Fruit fly (Drosophila melanogaster) whole organism, embryonic: ENCODE data around the gene Rab8.

Experiments
- Asciz ChIP-seq: fragments of 200-800 bp; sonication (Bioruptor generic); optimal IDR thresholded peaks from 2 replicates; lab custom pipeline; 2017; ENCODE audit warnings: missing biosample characterization, mild to moderate bottlenecking, missing genetic modification characterization, missing genetic modification reagents
- Atf-2 ChIP-seq: fragments of 200-800 bp; sonication (Bioruptor generic); optimal IDR thresholded peaks from 2 replicates; lab custom pipeline; 2016; ENCODE audit warnings: missing biosample characterization, missing genetic modification characterization
- BtbVII ChIP-seq: fragments of 200-800 bp; sonication (Bioruptor generic); optimal IDR thresholded peaks from 3 replicates; lab custom pipeline; 2017; ENCODE audit warnings: missing biosample characterization, mild to moderate bottlenecking, missing genetic modification characterization
- CG10543 ChIP-seq: fragments of 200-800 bp; sonication (Bioruptor generic); optimal IDR thresholded peaks from 3 replicates; lab custom pipeline; 2017; ENCODE audit warnings: missing biosample characterization, mild to moderate bottlenecking, missing genetic modification characterization, moderate library complexity
- CG11696 ChIP-seq: fragments of 200-800 bp; sonication (Bioruptor generic); IDR thresholded peaks from 2 replicates; pipeline ENCODE4 v1.3.6; 2022; ENCODE audit warnings: missing biosample characterization, missing genetic modification characterization
- CG12155 ChIP-seq: fragments of 200-800 bp; sonication (Bioruptor generic); optimal IDR thresholded peaks from 3 replicates; lab custom pipeline; 2016; ENCODE audit warnings: missing biosample characterization, missing genetic modification characterization
- CG12219 ChIP-seq: fragments of 200-800 bp; sonication (Bioruptor generic); optimal IDR thresholded peaks from 3 replicates; lab custom pipeline; 2018; ENCODE audit warnings: missing biosample characterization, mild to moderate bottlenecking, missing genetic modification characterization
- CG14667 ChIP-seq: fragments of 200-800 bp; sonication (Bioruptor generic); IDR thresholded peaks from 2 replicates; pipeline ENCODE4 v1.3.6; 2022; ENCODE audit warnings: missing biosample characterization, missing genetic modification characterization
- CG14860 ChIP-seq: fragments of 200-800 bp; sonication (Bioruptor generic); IDR thresholded peaks from 3 replicates; pipeline ENCODE4 v1.3.6; 2022; ENCODE audit warnings: missing biosample characterization, missing genetic modification characterization; ENCODE audit not compliant: partially characterized antibody
- CG17568 ChIP-seq: fragments of 200-800 bp; sonication (Bioruptor generic); optimal IDR thresholded peaks from 2 replicates; lab custom pipeline; 2018; ENCODE audit warnings: missing biosample characterization, mild to moderate bottlenecking, missing genetic modification characterization, moderate library complexity
- CG17912 ChIP-seq: fragments of 200-800 bp; sonication (Bioruptor generic); optimal IDR thresholded peaks from 2 replicates; lab custom pipeline; 2018; ENCODE audit warnings: missing biosample characterization, mild to moderate bottlenecking, missing genetic modification characterization
- CG1832 ChIP-seq: fragments of 200-800 bp; sonication (Bioruptor generic); optimal IDR thresholded peaks from 2 replicates; lab custom pipeline; 2017; ENCODE audit warnings: missing biosample characterization, mild to moderate bottlenecking, missing genetic modification characterization, inconsistent platforms
- CG2202 ChIP-seq: fragments of 200-800 bp; sonication (Bioruptor generic); optimal IDR thresholded peaks from 2 replicates; lab custom pipeline; 2018; ENCODE audit warnings: missing biosample characterization, mild to moderate bottlenecking, missing genetic modification characterization
- CG30431 ChIP-seq: fragments of 200-800 bp; sonication (Bioruptor generic); optimal IDR thresholded peaks from 2 replicates; lab custom pipeline; 2017; ENCODE audit warnings: missing biosample characterization, missing genetic modification characterization
- CG31224 ChIP-seq: fragments of 200-800 bp; sonication (Bioruptor generic); IDR thresholded peaks from 2 replicates; pipeline ENCODE4 v1.3.6; 2022; ENCODE audit warnings: missing biosample characterization, missing genetic modification characterization
- CG43689 ChIP-seq: fragments of 200-800 bp; sonication (Bioruptor generic); IDR thresholded peaks from 2 replicates; pipeline ENCODE4 v1.3.6; 2022; ENCODE audit warnings: missing biosample characterization, missing genetic modification characterization
- CG5180 ChIP-seq: fragments of 200-800 bp; sonication (Bioruptor generic); optimal IDR thresholded peaks from 3 replicates; lab custom pipeline; 2017; ENCODE audit warnings: missing biosample characterization, missing genetic modification characterization, mild to moderate bottlenecking, moderate library complexity, missing genetic modification reagents
- CG6654 ChIP-seq: fragments of 200-800 bp; sonication (Bioruptor generic); optimal IDR thresholded peaks from 2 replicates; lab custom pipeline; 2017; ENCODE audit warnings: missing biosample characterization, mild to moderate bottlenecking, missing genetic modification characterization
- CG6689 ChIP-seq: fragments of 200-800 bp; sonication (Bioruptor generic); IDR thresholded peaks from 2 replicates; pipeline ENCODE4 v1.3.6; 2022; ENCODE audit warnings: missing biosample characterization, missing genetic modification characterization
- CG7839 ChIP-seq: fragments of 200-800 bp; sonication (Bioruptor generic); optimal IDR thresholded peaks from 3 replicates; lab custom pipeline; 2018; ENCODE audit warnings: missing biosample characterization, mild to moderate bottlenecking, missing genetic modification characterization, moderate library complexity
- CG8359 ChIP-seq: fragments of 200-800 bp; sonication (Bioruptor generic); optimal IDR thresholded peaks from 2 replicates; lab custom pipeline; 2017; ENCODE audit warnings: missing biosample characterization, mild to moderate bottlenecking, missing genetic modification characterization, borderline replicate concordance
- CG9876 ChIP-seq: fragments of 200-800 bp; sonication (Bioruptor generic); optimal IDR thresholded peaks from 2 replicates; lab custom pipeline; 2016; ENCODE audit warnings: missing biosample characterization, missing genetic modification characterization
- Dbx ChIP-seq: fragments of 200-800 bp; sonication (Bioruptor generic); IDR thresholded peaks from 3 replicates; pipeline ENCODE4 v1.3.6; 2022; ENCODE audit warnings: missing biosample characterization, missing genetic modification characterization
- Dp ChIP-seq: fragments of 200-800 bp; sonication (Bioruptor generic); optimal IDR thresholded peaks from 2 replicates; lab custom pipeline; 2018; ENCODE audit warnings: missing biosample characterization, mild to moderate bottlenecking, missing genetic modification characterization, moderate library complexity
- E2f2 ChIP-seq: fragments of 200-800 bp; sonication (Bioruptor generic); IDR thresholded peaks from 2 replicates; pipeline ENCODE4 v1.3.6; 2022; ENCODE audit warnings: missing biosample characterization, missing genetic modification characterization
- H2.0 ChIP-seq: fragments of 200-800 bp; sonication (Bioruptor generic); IDR thresholded peaks from 2 replicates; pipeline ENCODE4 v1.3.6; 2022; ENCODE audit warnings: missing biosample characterization, missing genetic modification characterization
- Hand ChIP-seq: fragments of 200-800 bp; sonication (Bioruptor generic); optimal IDR thresholded peaks from 2 replicates; lab custom pipeline; 2017; ENCODE audit warnings: mild to moderate bottlenecking, missing biosample characterization, missing genetic modification reagents, missing genetic modification characterization
- HmgZ ChIP-seq: fragments of 200-800 bp; sonication (Bioruptor generic); optimal IDR thresholded peaks from 2 replicates; lab custom pipeline; 2018; ENCODE audit warnings: missing biosample characterization, mild to moderate bottlenecking, missing genetic modification characterization
- Hr3 ChIP-seq: fragments of 200-800 bp; sonication (Bioruptor generic); optimal IDR thresholded peaks from 3 replicates; lab custom pipeline; 2016; ENCODE audit warnings: missing biosample characterization, missing genetic modification characterization
- Jarid2 ChIP-seq: fragments of 200-800 bp; sonication (Bioruptor generic); optimal IDR thresholded peaks from 3 replicates; lab custom pipeline; 2017; ENCODE audit warnings: mild to moderate bottlenecking, missing biosample characterization, missing genetic modification reagents, missing genetic modification characterization
- MBD-R2 ChIP-seq: fragments of 200-800 bp; sonication (Bioruptor generic); IDR thresholded peaks from 2 replicates; pipeline ENCODE4 v1.3.6; 2022; ENCODE audit warnings: missing biosample characterization, missing genetic modification characterization
- Mes4 ChIP-seq: fragments of 200-800 bp; sonication (Bioruptor generic); optimal IDR thresholded peaks from 2 replicates; lab custom pipeline; 2016; ENCODE audit warnings: missing biosample characterization, missing genetic modification characterization
- Ravus ChIP-seq: fragments of 200-800 bp; sonication (Bioruptor generic); IDR thresholded peaks from 2 replicates; pipeline ENCODE4 v1.3.6; 2022; ENCODE audit warnings: missing biosample characterization, missing genetic modification characterization
- Rfx ChIP-seq: fragments of 200-800 bp; sonication (Bioruptor generic); IDR thresholded peaks from 2 replicates; pipeline ENCODE4 v1.3.6; 2022; ENCODE audit warnings: missing biosample characterization, missing genetic modification characterization
- Spps ChIP-seq: fragments of 200-800 bp; sonication (Bioruptor generic); optimal IDR thresholded peaks from 2 replicates; lab custom pipeline; 2018; ENCODE audit warnings: missing biosample characterization, mild to moderate bottlenecking, missing genetic modification characterization
- Usf ChIP-seq: fragments of 200-800 bp; sonication (Bioruptor generic); optimal IDR thresholded peaks from 2 replicates; lab custom pipeline; 2017; ENCODE audit warnings: missing genotype, missing biosample characterization, missing genetic modification characterization
- dm ChIP-seq: fragments of 200-800 bp; sonication (Bioruptor generic); optimal IDR thresholded peaks from 3 replicates; lab custom pipeline; 2016; ENCODE audit warnings: missing biosample characterization, missing genetic modification characterization
- dmrt99B ChIP-seq: fragments of 200-800 bp; sonication (Bioruptor generic); optimal IDR thresholded peaks from 2 replicates; lab custom pipeline; 2018; ENCODE audit warnings: missing biosample characterization, mild to moderate bottlenecking, missing genetic modification characterization, moderate library complexity
- gce ChIP-seq: fragments of 200-800 bp; sonication (Bioruptor generic); IDR thresholded peaks from 3 replicates; pipeline ENCODE4 v1.3.6; 2022; ENCODE audit warnings: missing biosample characterization, missing genetic modification characterization
- gcm2 ChIP-seq: fragments of 200-800 bp; sonication (Bioruptor generic); optimal IDR thresholded peaks from 2 replicates; lab custom pipeline; 2016; ENCODE audit warnings: missing biosample characterization, missing genetic modification characterization
- gem ChIP-seq: fragments of 200-800 bp; sonication (Bioruptor generic); optimal IDR thresholded peaks from 2 replicates; lab custom pipeline; 2019; ENCODE audit warnings: missing biosample characterization, mild to moderate bottlenecking, missing genetic modification characterization, moderate library complexity
- grau ChIP-seq: fragments of 200-800 bp; optimal IDR thresholded peaks from 3 replicates; lab custom pipeline; 2019; ENCODE audit warnings: missing biosample characterization, mild to moderate bottlenecking, missing genetic modification characterization, moderate library complexity
- ind ChIP-seq: fragments of 200-800 bp; sonication (Bioruptor generic); optimal IDR thresholded peaks from 3 replicates; lab custom pipeline; 2016; ENCODE audit warnings: missing biosample characterization, missing genetic modification characterization
- nom ChIP-seq: fragments of 200-800 bp; sonication (Bioruptor generic); optimal IDR thresholded peaks from 2 replicates; lab custom pipeline; 2017; ENCODE audit warnings: missing biosample characterization, missing genetic modification characterization, mild to moderate bottlenecking, moderate library complexity, missing genetic modification reagents
- run ChIP-seq: fragments of 200-800 bp; sonication (Bioruptor generic); optimal IDR thresholded peaks from 3 replicates; lab custom pipeline; 2018; ENCODE audit warnings: missing biosample characterization, mild to moderate bottlenecking, missing genetic modification characterization
- scrt ChIP-seq: fragments of 200-800 bp; sonication (Bioruptor generic); optimal IDR thresholded peaks from 2 replicates; lab custom pipeline; 2018; ENCODE audit warnings: missing biosample characterization, mild to moderate bottlenecking, missing genetic modification characterization, moderate library complexity
- sisA ChIP-seq: fragments of 200-800 bp; sonication (Bioruptor generic); IDR thresholded peaks from 2 replicates; pipeline ENCODE4 v1.3.6; 2022; ENCODE audit warnings: missing biosample characterization, missing genetic modification characterization
- vfl ChIP-seq: fragments of 200-800 bp; sonication (Bioruptor generic); optimal IDR thresholded peaks from 2 replicates; lab custom pipeline; 2016; ENCODE audit warnings: missing biosample characterization, missing genetic modification characterization

The Rab8 gene

dm6 chr3L:19906780-19907705 lies 36.2 kb upstream of the Rab8 start (continued):
- TF ChIP-seq CG11696 (peak; percentile 48), CG17568 (GFP tag; lab: Kevin White, UChicago) (peak; percentile 70), dm (GFP tag; lab: Kevin White, UChicago) (peak; percentile 4), scrt (peak; percentile 34), Rfx (GFP tag; lab: Robert Waterston, UW) (peak; percentile 57; the same call in 1 of the 2 replicates), CG31224 (GFP tag; lab: Robert Waterston, UW) (no peak), Dp (GFP tag; lab: Kevin White, UChicago) (no peak), Dbx (GFP tag; lab: Robert Waterston, UW) (peak; percentile 45; the same call in 1 of the 3 replicates), nom (GFP tag; lab: Kevin White, UChicago) (no peak), E2f2 (GFP tag; lab: Robert Waterston, UW) (peak; percentile 50; the same call in 1 of the 2 replicates), CG12219 (GFP tag; lab: Kevin White, UChicago) (peak; percentile 51), H2.0 (GFP tag; lab: Robert Waterston, UW) (peak; percentile 22; the same call in 1 of the 2 replicates), CG10543 (GFP tag; lab: Kevin White, UChicago) (peak; percentile 94), CG7839 (tag; lab: Kevin White, UChicago) (peak; percentile 27), gce (peak; percentile 74; the same call in 2 of the 3 replicates), CG14860 (GFP tag; lab: Robert Waterston, UW) (no peak), ind (GFP tag; lab: Kevin White, UChicago) (peak; percentile 25), Spps (tag; lab: Kevin White, UChicago) (peak; percentile 8), CG8359 (peak; percentile 40), BtbVII (peak; percentile 77), Mes4 (GFP tag; lab: Kevin White, UChicago) (peak; percentile 55), CG14667 (GFP tag; lab: Robert Waterston, UW) (no peak), sisA (GFP tag; lab: Robert Waterston, UW) (no peak), dmrt99B (tag; lab: Kevin White, UChicago) (peak; percentile 65), Ravus (no peak; the same call in 1 of the 2 replicates), grau (tag; lab: Kevin White, UChicago) (peak; percentile 20), CG2202 (tag; lab: Kevin White, UChicago) (peak; percentile 71), gem (tag; lab: Kevin White, UChicago) (peak; percentile 59), gcm2 (GFP tag; lab: Kevin White, UChicago) (no peak), MBD-R2 (peak; percentile 12; the same call in 1 of the 2 replicates), CG12155 (GFP tag; lab: Kevin White, UChicago) (peak; percentile 14), CG1832 (no peak), Hr3 (GFP tag; lab: Kevin White, UChicago) (no peak), Hand (GFP tag; lab: Kevin White, UChicago) (no peak), HmgZ (peak; percentile 58), Jarid2 (GFP tag; lab: Kevin White, UChicago) (peak; percentile 59), Usf (GFP tag; lab: Kevin White, UChicago) (no peak), Atf-2 (GFP tag; lab: Kevin White, UChicago) (peak; percentile 49), CG6689 (GFP tag; lab: Robert Waterston, UW) (peak; percentile 23; the same call in 1 of the 2 replicates), CG6654 (no peak), Asciz (GFP tag; lab: Kevin White, UChicago) (peak; percentile 52), CG9876 (GFP tag; lab: Kevin White, UChicago) (peak; percentile 30), run (tag; lab: Kevin White, UChicago) (no peak), CG43689 (GFP tag; lab: Robert Waterston, UW) (no peak), vfl (GFP tag; lab: Kevin White, UChicago) (no peak), CG30431 (GFP tag; lab: Kevin White, UChicago) (no peak), CG17912 (GFP tag; lab: Kevin White, UChicago) (peak; percentile 34), CG5180 (GFP tag; lab: Kevin White, UChicago) (peak; percentile 50)
